Fruit fly (Drosophila melanogaster) whole organism, embryonic: ENCODE data around the gene CG33489.

Experiments
- Antp ChIP-seq: fragments of 200-800 bp; sonication (Bioruptor generic); optimal IDR thresholded peaks from 3 replicates; lab custom pipeline; 2016; ENCODE audit warnings: missing biosample characterization, missing genetic modification characterization
- BEAF-32 ChIP-seq: fragments of 200-800 bp; sonication (Bioruptor generic); optimal IDR thresholded peaks from 3 replicates; lab custom pipeline; 2017; ENCODE audit warnings: missing biosample characterization, missing genetic modification characterization, mild to moderate bottlenecking, moderate library complexity, missing genetic modification reagents
- C15 ChIP-seq: fragments of 200-800 bp; sonication (Bioruptor generic); IDR thresholded peaks from 3 replicates; pipeline ENCODE4 v1.3.6; 2022; ENCODE audit warnings: missing biosample characterization, missing genetic modification characterization
- CG10431 ChIP-seq: fragments of 200-800 bp; sonication (Bioruptor generic); optimal IDR thresholded peaks from 3 replicates; lab custom pipeline; 2018; ENCODE audit warnings: missing biosample characterization, mild to moderate bottlenecking, missing genetic modification characterization
- CG11247 ChIP-seq: fragments of 200-800 bp; sonication (Bioruptor generic); IDR thresholded peaks from 2 replicates; pipeline ENCODE4 v1.3.6; 2022; ENCODE audit warnings: missing biosample characterization, missing genetic modification characterization
- CG13624 ChIP-seq: fragments of 200-800 bp; sonication (Bioruptor generic); optimal IDR thresholded peaks from 2 replicates; lab custom pipeline; 2016; ENCODE audit warnings: missing biosample characterization, missing genetic modification characterization
- CG15601 ChIP-seq: fragments of 200-800 bp; sonication (Bioruptor generic); optimal IDR thresholded peaks from 3 replicates; lab custom pipeline; 2019; ENCODE audit warnings: missing biosample characterization, mild to moderate bottlenecking, missing genetic modification characterization, moderate library complexity
- CG17568 ChIP-seq: fragments of 200-800 bp; sonication (Bioruptor generic); optimal IDR thresholded peaks from 2 replicates; lab custom pipeline; 2018; ENCODE audit warnings: missing biosample characterization, mild to moderate bottlenecking, missing genetic modification characterization, moderate library complexity
- CG17912 ChIP-seq: fragments of 200-800 bp; sonication (Bioruptor generic); optimal IDR thresholded peaks from 2 replicates; lab custom pipeline; 2018; ENCODE audit warnings: missing biosample characterization, mild to moderate bottlenecking, missing genetic modification characterization
- CG2116 ChIP-seq: fragments of 200-800 bp; sonication (Bioruptor generic); optimal IDR thresholded peaks from 3 replicates; lab custom pipeline; 2018; ENCODE audit warnings: missing biosample characterization, mild to moderate bottlenecking, missing genetic modification characterization
- CG2120 ChIP-seq: fragments of 200-800 bp; sonication (Bioruptor generic); optimal IDR thresholded peaks from 3 replicates; lab custom pipeline; 2016; ENCODE audit warnings: missing biosample characterization, missing genetic modification characterization
- CG3065 ChIP-seq: fragments of 200-800 bp; sonication (Bioruptor generic); optimal IDR thresholded peaks from 2 replicates; lab custom pipeline; 2016; ENCODE audit warnings: missing biosample characterization, missing genetic modification characterization
- CG3726 ChIP-seq: fragments of 200-800 bp; sonication (Bioruptor generic); IDR thresholded peaks from 3 replicates; pipeline ENCODE4, ENCODE4 v1.3.6; 2022; ENCODE audit warnings: missing biosample characterization, missing genetic modification characterization
- CG3847 ChIP-seq: fragments of 200-800 bp; sonication (Bioruptor generic); IDR thresholded peaks from 2 replicates; pipeline ENCODE4 v1.3.6; 2022; ENCODE audit warnings: missing biosample characterization, missing genetic modification characterization
- CG4328 ChIP-seq: fragments of 200-800 bp; sonication (Bioruptor generic); optimal IDR thresholded peaks from 3 replicates; lab custom pipeline; 2017; ENCODE audit warnings: missing biosample characterization, missing genetic modification reagents, missing genetic modification characterization
- CG6254 ChIP-seq: fragments of 200-800 bp; sonication (Bioruptor generic); optimal IDR thresholded peaks from 3 replicates; lab custom pipeline; 2017; ENCODE audit warnings: mild to moderate bottlenecking, missing biosample characterization, missing genetic modification reagents, missing genetic modification characterization
- CG6854 ChIP-seq: fragments of 200-800 bp; sonication (Bioruptor generic); optimal IDR thresholded peaks from 3 replicates; lab custom pipeline; 2017; ENCODE audit warnings: missing biosample characterization, mild to moderate bottlenecking, missing genetic modification characterization
- CG8944 ChIP-seq: fragments of 200-800 bp; sonication (Bioruptor generic); optimal IDR thresholded peaks from 3 replicates; lab custom pipeline; 2016; ENCODE audit warnings: missing biosample characterization, missing genetic modification characterization
- CTCF ChIP-seq: fragments of 200-800 bp; sonication (Bioruptor generic); optimal IDR thresholded peaks from 2 replicates; lab custom pipeline; 2017; ENCODE audit warnings: missing biosample characterization, mild to moderate bottlenecking, missing genetic modification characterization, moderate library complexity
- Fer3 ChIP-seq: fragments of 200-800 bp; sonication (Bioruptor generic); optimal IDR thresholded peaks from 2 replicates; lab custom pipeline; 2018; ENCODE audit warnings: missing biosample characterization, mild to moderate bottlenecking, missing genetic modification characterization, moderate library complexity
- Hr51 ChIP-seq, 2 experiments: fragments of 200-800 bp; sonication (Bioruptor generic); optimal IDR thresholded peaks; 2 replicates in 1 of 2; 3 replicates in 1 of 2; lab custom pipeline; 2016 to 2018; ENCODE audit warnings: missing biosample characterization in 2 of 2, missing genetic modification characterization in 2 of 2, mild to moderate bottlenecking in 1 of 2, moderate library complexity in 1 of 2
- Hr78 ChIP-seq, 2 experiments: fragments of 200-800 bp in 1 of 2; fragments of >200 bp in 1 of 2; sonication (Bioruptor generic) in 1 of 2; optimal IDR thresholded peaks; 2 replicates each; lab custom pipeline; 2017 to 2019; ENCODE audit warnings: missing biosample characterization in 2 of 2, missing genetic modification characterization in 2 of 2, mild to moderate bottlenecking in 1 of 2, moderate library complexity in 1 of 2
- Hsf ChIP-seq: fragments of 200-800 bp; sonication (Bioruptor generic); optimal IDR thresholded peaks from 3 replicates; lab custom pipeline; 2016; ENCODE audit warnings: missing biosample characterization, missing genetic modification characterization
- MBD-R2 ChIP-seq: fragments of 200-800 bp; sonication (Bioruptor generic); IDR thresholded peaks from 2 replicates; pipeline ENCODE4 v1.3.6; 2022; ENCODE audit warnings: missing biosample characterization, missing genetic modification characterization
- MTF-1 ChIP-seq: fragments of 200-800 bp; sonication (Bioruptor generic); optimal IDR thresholded peaks from 2 replicates; lab custom pipeline; 2018; ENCODE audit warnings: missing biosample characterization, mild to moderate bottlenecking, missing genetic modification characterization, borderline replicate concordance
- Meics ChIP-seq: fragments of 200-800 bp; sonication (Bioruptor generic); optimal IDR thresholded peaks from 2 replicates; lab custom pipeline; 2017; ENCODE audit warnings: missing biosample characterization, mild to moderate bottlenecking, missing genetic modification characterization
- NfI ChIP-seq: fragments of 200-800 bp; sonication (Bioruptor generic); optimal IDR thresholded peaks from 3 replicates; lab custom pipeline; 2018; ENCODE audit warnings: missing biosample characterization, mild to moderate bottlenecking, missing genetic modification characterization, moderate library complexity
- Oli ChIP-seq: fragments of 200-800 bp; sonication (Bioruptor generic); optimal IDR thresholded peaks from 2 replicates; lab custom pipeline; 2018; ENCODE audit warnings: missing biosample characterization, mild to moderate bottlenecking, missing genetic modification characterization, moderate library complexity
- Ptx1 ChIP-seq: fragments of 200-800 bp; sonication (Bioruptor generic); IDR thresholded peaks from 2 replicates; pipeline ENCODE4 v1.3.6; 2022; ENCODE audit warnings: missing biosample characterization, missing genetic modification characterization
- Scr ChIP-seq: fragments of 200-800 bp; sonication (Bioruptor generic); IDR thresholded peaks from 2 replicates; pipeline ENCODE4 v1.3.6; 2022; ENCODE audit warnings: missing biosample characterization, missing genetic modification characterization; ENCODE audit not compliant: partially characterized antibody
- ac ChIP-seq: fragments of 200-800 bp; sonication (Bioruptor generic); optimal IDR thresholded peaks from 3 replicates; lab custom pipeline; 2017; ENCODE audit warnings: missing biosample characterization, mild to moderate bottlenecking, missing genetic modification characterization
- ato ChIP-seq: fragments of 200-800 bp; sonication (Bioruptor generic); IDR thresholded peaks from 2 replicates; pipeline ENCODE4 v1.3.6; 2022; ENCODE audit warnings: missing biosample characterization, missing genetic modification characterization; ENCODE audit not compliant: partially characterized antibody
- az2 ChIP-seq: fragments of 200-800 bp; sonication (Bioruptor generic); optimal IDR thresholded peaks from 3 replicates; lab custom pipeline; 2016; ENCODE audit warnings: missing biosample characterization, missing genetic modification characterization
- crc ChIP-seq: fragments of 200-800 bp; sonication (Bioruptor generic); optimal IDR thresholded peaks from 2 replicates; lab custom pipeline; 2016; ENCODE audit warnings: missing biosample characterization, missing genetic modification characterization
- ems ChIP-seq: fragments of 200-800 bp; sonication (Bioruptor generic); optimal IDR thresholded peaks from 3 replicates; lab custom pipeline; 2016; ENCODE audit warnings: missing biosample characterization, missing genetic modification characterization
- esg ChIP-seq: fragments of 200-800 bp; sonication (Bioruptor generic); conservative IDR thresholded peaks from 2 replicates; pipeline ENCODE4 v1.3.6; 2022; ENCODE audit warnings: missing biosample characterization, missing genetic modification characterization
- fd3F ChIP-seq: fragments of 200-800 bp; sonication (Bioruptor generic); optimal IDR thresholded peaks from 2 replicates; lab custom pipeline; 2018; ENCODE audit warnings: missing biosample characterization, mild to moderate bottlenecking, missing genetic modification characterization, moderate library complexity
- ftz-f1 ChIP-seq: fragments of 200-800 bp; sonication (Bioruptor generic); optimal IDR thresholded peaks from 2 replicates; lab custom pipeline; 2016; ENCODE audit warnings: missing biosample characterization, missing genetic modification characterization
- h ChIP-seq: fragments of >200 bp; optimal IDR thresholded peaks from 2 replicates; lab custom pipeline; 2017
- ind ChIP-seq: fragments of 200-800 bp; sonication (Bioruptor generic); optimal IDR thresholded peaks from 3 replicates; lab custom pipeline; 2016; ENCODE audit warnings: missing biosample characterization, missing genetic modification characterization
- kah ChIP-seq: fragments of 200-800 bp; sonication (Bioruptor generic); optimal IDR thresholded peaks from 2 replicates; lab custom pipeline; 2018; ENCODE audit warnings: missing biosample characterization, mild to moderate bottlenecking, missing genetic modification characterization
- lab ChIP-seq: fragments of 200-800 bp; sonication (Bioruptor generic); optimal IDR thresholded peaks from 3 replicates; lab custom pipeline; 2017; ENCODE audit warnings: missing biosample characterization, missing genetic modification characterization, mild to moderate bottlenecking, moderate library complexity, missing genetic modification reagents
- onecut ChIP-seq: fragments of 200-800 bp; sonication (Bioruptor generic); IDR thresholded peaks from 2 replicates; pipeline ENCODE4 v1.3.6; 2022; ENCODE audit warnings: missing biosample characterization, missing genetic modification characterization
- phol ChIP-seq: fragments of 200-800 bp; sonication (Bioruptor generic); optimal IDR thresholded peaks from 3 replicates; lab custom pipeline; 2018; ENCODE audit warnings: missing biosample characterization, mild to moderate bottlenecking, missing genetic modification characterization, moderate library complexity
- sd ChIP-seq: fragments of 200-800 bp; sonication (Bioruptor generic); optimal IDR thresholded peaks from 3 replicates; lab custom pipeline; 2018; ENCODE audit warnings: missing biosample characterization, mild to moderate bottlenecking, missing genetic modification characterization, moderate library complexity
- sob ChIP-seq: fragments of 200-800 bp; sonication (Bioruptor generic); IDR thresholded peaks from 2 replicates; pipeline ENCODE4 v1.3.6; 2022; ENCODE audit warnings: missing biosample characterization, missing genetic modification characterization
- tna ChIP-seq: fragments of 200-800 bp; sonication (Bioruptor generic); IDR thresholded peaks from 2 replicates; pipeline ENCODE4 v1.3.6; 2022; ENCODE audit warnings: missing biosample characterization, missing genetic modification characterization; ENCODE audit not compliant: partially characterized antibody
- yki ChIP-seq: fragments of >200 bp; optimal IDR thresholded peaks from 3 replicates; lab custom pipeline; 2018

The CG33489 gene

dm6 chr3L:11556637-11557036, 20.2 kb downstream of the CG33489 start (continued):
- TF ChIP-seq kah (no peak), ems (GFP tag; lab: Kevin White, UChicago) (no peak), sd (tag; lab: Kevin White, UChicago) (no peak), MBD-R2 (GFP tag; lab: Robert Waterston, UW) (no peak), Antp (GFP tag; lab: Kevin White, UChicago) (no peak), Oli (tag; lab: Kevin White, UChicago) (peak; percentile 27), lab (GFP tag; lab: Kevin White, UChicago) (peak; percentile 54), NfI (GFP tag; lab: Kevin White, UChicago) (no peak), ac (no peak), tna (no peak), h (lab: Kevin White, UChicago) (no peak), C15 (GFP tag; lab: Robert Waterston, UW) (no peak)
- TF ChIP-seq, all 482 proteins: peak for 76

DNA sequence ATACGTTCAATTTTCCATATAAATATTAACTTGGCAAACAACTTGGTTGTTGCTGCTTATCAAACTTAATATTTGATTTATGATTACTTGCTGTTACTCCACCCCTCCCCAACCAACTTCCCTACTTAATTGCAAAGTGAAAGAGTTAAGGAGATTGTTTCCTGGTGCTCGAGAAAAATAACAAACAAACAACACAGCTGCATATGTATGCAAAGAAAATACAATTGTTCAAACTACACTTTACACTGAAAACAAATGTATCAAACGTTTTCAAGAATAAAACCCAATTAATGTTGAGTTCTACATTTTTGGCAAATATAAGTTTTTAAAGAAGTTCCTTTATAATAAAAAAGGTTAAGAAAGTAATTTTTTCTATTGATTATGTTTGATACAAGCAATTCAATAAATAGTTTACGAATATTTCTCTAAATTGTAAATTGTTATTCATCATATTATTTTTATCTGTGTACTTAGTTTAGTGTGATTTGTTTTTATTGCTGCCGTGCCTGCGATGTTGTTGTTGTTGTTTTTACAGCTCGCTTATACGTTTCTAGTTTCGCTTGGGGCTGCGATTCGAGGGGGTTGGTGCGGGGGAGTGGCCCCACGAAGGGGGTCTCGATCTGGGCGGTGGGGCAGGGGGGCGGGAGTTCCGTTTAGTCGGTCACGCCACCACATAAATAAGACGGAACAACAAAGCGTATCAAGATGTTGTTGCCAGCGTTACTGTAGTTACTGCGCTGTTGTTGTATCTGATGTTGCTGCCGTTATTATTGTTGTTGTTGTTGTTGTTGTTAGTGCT, 21.0 kb downstream of the CG33489 start:
- TF ChIP-seq CG3847 (GFP tag; lab: Robert Waterston, UW), result peak; percentile 59; the same call in 1 of the 2 replicates
- peak; percentile 79 for TF ChIP-seq Meics (GFP tag; lab: Kevin White, UChicago)
- TF ChIP-seq CG10431, result peak; percentile 31
- TF ChIP-seq Hr51 (GFP tag; optimal IDR thresholded peaks at IDR 0.05; lab: Kevin White, UChicago), result peak in 1 of 2 experiments; percentile 87
- TF ChIP-seq CG2120 (GFP tag; lab: Kevin White, UChicago), result peak; percentile 70
- peak; percentile 49 for TF ChIP-seq CG17568 (GFP tag; lab: Kevin White, UChicago)
- peak; percentile 53 for TF ChIP-seq CG13624 (GFP tag; lab: Kevin White, UChicago)
- TF ChIP-seq ind (GFP tag; lab: Kevin White, UChicago), result peak; percentile 48
- TF ChIP-seq CG2116 (GFP tag; lab: Kevin White, UChicago), result peak; percentile 35
- no peak for TF ChIP-seq CG11247
- no peak for TF ChIP-seq ato (GFP tag; lab: Robert Waterston, UW)
- TF ChIP-seq CG3726 (GFP tag; lab: Robert Waterston, UW), result no peak; the same call in 2 of the 3 replicates
- no peak for TF ChIP-seq Scr (GFP tag; lab: Robert Waterston, UW)
- TF ChIP-seq ftz-f1 (GFP tag; lab: Kevin White, UChicago), result no peak
- TF ChIP-seq onecut (GFP tag; lab: Robert Waterston, UW), result peak; percentile 38; the same call in 1 of the 2 replicates
- TF ChIP-seq CG4328 (GFP tag; lab: Kevin White, UChicago), result peak; percentile 57
- TF ChIP-seq esg, result no peak
- peak; percentile 83 for TF ChIP-seq Ptx1 (GFP tag; lab: Robert Waterston, UW)
- TF ChIP-seq phol (tag; lab: Kevin White, UChicago), result peak; percentile 87
- peak; percentile 2 for TF ChIP-seq CTCF
- TF ChIP-seq Fer3 (tag; lab: Kevin White, UChicago), result peak; percentile 80
- peak; percentile 16 for TF ChIP-seq CG8944 (GFP tag; lab: Kevin White, UChicago)
- no peak for TF ChIP-seq h (lab: Kevin White, UChicago)
- TF ChIP-seq CG15601 (tag; lab: Kevin White, UChicago), result peak; percentile 84
- peak; percentile 39 for TF ChIP-seq fd3F (GFP tag; lab: Kevin White, UChicago)
- TF ChIP-seq Hr78 (GFP tag; optimal IDR thresholded peaks at IDR 0.05; lab: Kevin White, UChicago), result peak in 1 of 2 experiments; percentile 34
- no peak for TF ChIP-seq CG17912 (GFP tag; lab: Kevin White, UChicago)
- peak; percentile 53 for TF ChIP-seq az2 (GFP tag; lab: Kevin White, UChicago)
- no peak for TF ChIP-seq CG3065
- TF ChIP-seq CG6254 (GFP tag; lab: Kevin White, UChicago), result no peak
- TF ChIP-seq Hsf (GFP tag; lab: Kevin White, UChicago), result peak; percentile 57
- no peak for TF ChIP-seq crc (GFP tag; lab: Kevin White, UChicago)
- TF ChIP-seq CG6854 (GFP tag; lab: Kevin White, UChicago), result peak; percentile 49
- no peak for TF ChIP-seq yki (lab: Kevin White, UChicago)
- TF ChIP-seq BEAF-32 (GFP tag; lab: Kevin White, UChicago), result no peak
- peak; percentile 28; the same call in 1 of the 2 replicates for TF ChIP-seq sob (GFP tag; lab: Robert Waterston, UW)
- TF ChIP-seq MTF-1 (GFP tag; lab: Kevin White, UChicago), result no peak
